Worm (Caenorhabditis elegans) whole organism, L4 larva: ENCODE measurements around the gene T14G12.11.

Experiments
- D1046.2 ChIP-seq: fragments of 200-800 bp; sonication (Bioruptor generic); IDR thresholded peaks from 2 replicates; pipeline ENCODE4 v1.3.6; 2022; ENCODE audit warnings: missing genetic modification characterization, missing compliant biosample characterization
- F44E2.7 ChIP-seq: fragments of 200-800 bp; sonication (Bioruptor generic); IDR thresholded peaks from 2 replicates; pipeline ENCODE4 v2.1.2; 2022; ENCODE audit warnings: missing genetic modification characterization, missing compliant biosample characterization
- T20F7.1 ChIP-seq: fragments of 200-800 bp; sonication (Bioruptor generic); optimal IDR thresholded peaks from 2 replicates; lab custom pipeline; 2018; ENCODE audit warnings: mild to moderate bottlenecking, missing genetic modification characterization, missing compliant biosample characterization
- Y105C5A.15 ChIP-seq: fragments of 200-800 bp; sonication (Bioruptor generic); IDR thresholded peaks from 2 replicates; pipeline ENCODE4 v1.3.6; 2022; ENCODE audit warnings: missing genetic modification characterization, missing compliant biosample characterization
- Y5F2A.4 ChIP-seq: fragments of 200-800 bp; sonication (Bioruptor generic); optimal IDR thresholded peaks from 2 replicates; lab custom pipeline; 2018; ENCODE audit warnings: mild to moderate bottlenecking, missing genetic modification characterization, missing compliant biosample characterization
- ZK546.5 ChIP-seq, 2 experiments: sonication (generic microtip); optimal IDR thresholded peaks; 2 replicates each; lab custom pipeline; 2017; ENCODE audit warnings: missing biosample characterization in 2 of 2, missing genetic modification characterization in 2 of 2
- aly-2 ChIP-seq: sonication (generic microtip); optimal IDR thresholded peaks from 2 replicates; lab custom pipeline; 2018; ENCODE audit warnings: missing biosample characterization, missing genetic modification characterization
- ceh-20 ChIP-seq: fragments of 200-800 bp; sonication (Bioruptor generic); IDR thresholded peaks from 2 replicates; pipeline ENCODE4 v1.3.6; 2022; ENCODE audit warnings: missing genetic modification reagents, missing genetic modification characterization, missing compliant biosample characterization
- ceh-32 ChIP-seq: sonication (generic microtip); optimal IDR thresholded peaks from 2 replicates; lab custom pipeline; 2016; ENCODE audit warnings: mild to moderate bottlenecking, missing genetic modification characterization, missing compliant biosample characterization; ENCODE audit not compliant: poor library complexity
- ceh-44 ChIP-seq: fragments of 200-800 bp; sonication (Bioruptor generic); IDR thresholded peaks from 2 replicates; pipeline ENCODE4 v1.3.6; 2022; ENCODE audit warnings: missing genetic modification reagents, missing genetic modification characterization, missing compliant biosample characterization
- ceh-82 ChIP-seq: sonication (generic microtip); optimal IDR thresholded peaks from 2 replicates; lab custom pipeline; 2017; ENCODE audit warnings: missing biosample characterization, missing genetic modification characterization
- daf-16 ChIP-seq, 3 experiments: sonication (generic microtip); optimal IDR thresholded peaks; 2 replicates each; lab custom pipeline; 2016 to 2017; ENCODE audit warnings: missing genetic modification characterization in 3 of 3, missing genetic modification reagents in 3 of 3, mild to moderate bottlenecking in 2 of 3, missing compliant biosample characterization in 2 of 3, missing biosample characterization in 1 of 3, moderate library complexity in 1 of 3
- daf-19 ChIP-seq: fragments of 200-800 bp; sonication (Bioruptor generic); conservative IDR thresholded peaks from 2 replicates; pipeline ENCODE4 v1.3.6; 2022; ENCODE audit warnings: missing genetic modification characterization, missing compliant biosample characterization
- dmd-6 ChIP-seq: fragments of 200-800 bp; sonication (Bioruptor generic); IDR thresholded peaks from 2 replicates; pipeline ENCODE4 v1.3.6; 2022; ENCODE audit warnings: missing genetic modification reagents, missing genetic modification characterization, missing compliant biosample characterization
- dmd-8 ChIP-seq: fragments of 200-800 bp; sonication (Bioruptor generic); IDR thresholded peaks from 2 replicates; pipeline ENCODE4 v1.3.6; 2022; ENCODE audit warnings: missing genetic modification characterization, missing compliant biosample characterization
- dmd-9 ChIP-seq: fragments of 200-800 bp; sonication (Bioruptor generic); IDR thresholded peaks from 2 replicates; pipeline ENCODE4 v1.3.6; 2022; ENCODE audit warnings: missing genetic modification reagents, missing genetic modification characterization, missing compliant biosample characterization
- dpl-1 ChIP-seq: fragments of 150-350 bp; optimal IDR thresholded peaks from 2 replicates; lab custom pipeline; 2014; ENCODE audit warnings: missing biosample characterization, missing genetic modification reagents, missing genetic modification characterization
- fkh-10 ChIP-seq: fragments of 150-350 bp; optimal IDR thresholded peaks from 2 replicates; lab custom pipeline; 2014; ENCODE audit warnings: missing biosample characterization, missing genetic modification reagents, missing genetic modification characterization
- gei-8 ChIP-seq: fragments of 200-800 bp; sonication (Bioruptor generic); optimal IDR thresholded peaks from 2 replicates; lab custom pipeline; 2018; ENCODE audit warnings: mild to moderate bottlenecking, missing genetic modification characterization, missing compliant biosample characterization
- hif-1 ChIP-seq, 2 experiments: sonication (generic microtip); optimal IDR thresholded peaks; 2 replicates each; lab custom pipeline; 2016 to 2017; ENCODE audit warnings: missing compliant biosample characterization in 2 of 2, missing genetic modification characterization in 2 of 2, missing genetic modification reagents in 2 of 2, missing genotype in 2 of 2, mild to moderate bottlenecking in 1 of 2
- lim-7 ChIP-seq: fragments of 200-800 bp; sonication (Bioruptor generic); IDR thresholded peaks from 2 replicates; pipeline ENCODE4 v1.3.6; 2022; ENCODE audit warnings: missing genetic modification characterization, missing compliant biosample characterization
- lin-13 ChIP-seq: fragments of 150-350 bp; optimal IDR thresholded peaks from 2 replicates; lab custom pipeline; 2014; ENCODE audit warnings: missing biosample characterization, missing genetic modification reagents, missing genetic modification characterization
- lin-29 ChIP-seq: fragments of 200-800 bp; sonication (Bioruptor generic); IDR thresholded peaks from 2 replicates; pipeline ENCODE4 v1.3.6; 2022; ENCODE audit warnings: missing genetic modification reagents, missing genetic modification characterization, missing compliant biosample characterization
- madf-5 ChIP-seq, 2 experiments: fragments of 200-800 bp; sonication (Bioruptor generic); IDR thresholded peaks; 2 replicates each; pipeline ENCODE4 v1.3.6; 2022; ENCODE audit warnings: missing compliant biosample characterization in 2 of 2, missing genetic modification characterization in 2 of 2
- mdt-29 ChIP-seq: fragments of 200-800 bp; sonication (Bioruptor generic); IDR thresholded peaks from 2 replicates; pipeline ENCODE4 v1.3.6; 2022; ENCODE audit warnings: missing genetic modification reagents, missing genetic modification characterization, missing compliant biosample characterization
- mep-1 ChIP-seq: fragments of 150-350 bp; sonication (generic microtip); optimal IDR thresholded peaks from 3 replicates; lab custom pipeline; 2014; ENCODE audit warnings: missing biosample characterization, missing genetic modification characterization
- nhr-10 ChIP-seq: fragments of 150-350 bp; optimal IDR thresholded peaks from 2 replicates; lab custom pipeline; 2014; ENCODE audit warnings: missing biosample characterization, missing genetic modification characterization
- nhr-11 ChIP-seq: fragments of 150-350 bp; optimal IDR thresholded peaks from 2 replicates; lab custom pipeline; 2014; ENCODE audit warnings: missing biosample characterization, missing genetic modification characterization
- nhr-28 ChIP-seq: fragments of 150-350 bp; optimal IDR thresholded peaks from 2 replicates; lab custom pipeline; 2014; ENCODE audit warnings: missing biosample characterization, missing genetic modification characterization
- nhr-42 ChIP-seq: fragments of 200-800 bp; sonication (Bioruptor generic); IDR thresholded peaks from 2 replicates; pipeline ENCODE4 v1.3.6; 2022; ENCODE audit warnings: missing genetic modification characterization, missing compliant biosample characterization
- nhr-6 ChIP-seq: fragments of 150-350 bp; optimal IDR thresholded peaks from 2 replicates; lab custom pipeline; 2014; ENCODE audit warnings: missing biosample characterization, missing genetic modification characterization
- nhr-76 ChIP-seq: fragments of 150-350 bp; optimal IDR thresholded peaks from 2 replicates; lab custom pipeline; 2014; ENCODE audit warnings: missing biosample characterization, missing genetic modification characterization
- pha-4 ChIP-seq, 2 experiments: fragments of 150-350 bp in 1 of 2; fragments of 200-800 bp in 1 of 2; sonication (Bioruptor generic) in 1 of 2; IDR thresholded peaks in 1 of 2; optimal IDR thresholded peaks in 1 of 2; 2 replicates each; pipeline versions ENCODE4 v1.3.6 to Lab custom; 2014 to 2022; ENCODE audit warnings: missing genetic modification characterization in 2 of 2, missing genetic modification reagents in 2 of 2, missing biosample characterization in 1 of 2, missing compliant biosample characterization in 1 of 2
- php-3 ChIP-seq: fragments of 200-800 bp; sonication (Bioruptor generic); IDR thresholded peaks from 2 replicates; pipeline ENCODE4 v1.3.6; 2022; ENCODE audit warnings: missing genetic modification reagents, missing genetic modification characterization, missing compliant biosample characterization
- rbr-2 ChIP-seq: sonication (generic microtip); optimal IDR thresholded peaks from 2 replicates; lab custom pipeline; 2016; ENCODE audit warnings: missing genotype, missing genetic modification characterization, missing compliant biosample characterization
- snpc-1.2 ChIP-seq: fragments of 200-800 bp; sonication (Bioruptor generic); IDR thresholded peaks from 2 replicates; pipeline ENCODE4 v1.3.6; 2022; ENCODE audit warnings: missing genetic modification reagents, missing genetic modification characterization, missing compliant biosample characterization
- tra-1 ChIP-seq: fragments of 200-800 bp; sonication (Bioruptor generic); IDR thresholded peaks from 2 replicates; pipeline ENCODE4 v1.3.6; 2022; ENCODE audit warnings: missing genetic modification reagents, missing genetic modification characterization, missing compliant biosample characterization
- unc-39 ChIP-seq: sonication (generic microtip); optimal IDR thresholded peaks from 2 replicates; lab custom pipeline; 2017; ENCODE audit warnings: missing biosample characterization, missing genetic modification characterization
- unc-62 ChIP-seq, 3 experiments: fragments of 150-350 bp in 1 of 3; sonication (generic microtip); optimal IDR thresholded peaks in 2 of 3; peaks in 1 of 3; 1 replicate in 1 of 3; 2 replicates in 2 of 3; lab custom pipeline; 2014 to 2017; ENCODE audit warnings: missing biosample characterization in 3 of 3, missing genetic modification characterization in 3 of 3, missing genetic modification reagents in 3 of 3, missing genotype in 1 of 3
- zag-1 ChIP-seq: fragments of 150-350 bp; optimal IDR thresholded peaks from 2 replicates; lab custom pipeline; 2014; ENCODE audit warnings: missing biosample characterization, missing genetic modification characterization
- ztf-11 ChIP-seq: fragments of 150-350 bp; optimal IDR thresholded peaks from 2 replicates; lab custom pipeline; 2014; ENCODE audit warnings: missing biosample characterization, missing genetic modification characterization
- ztf-7 ChIP-seq: fragments of 150-350 bp; optimal IDR thresholded peaks from 2 replicates; lab custom pipeline; 2014; ENCODE audit warnings: missing biosample characterization, missing genetic modification characterization

The T14G12.11 gene

ce11 chrX:3725437-3725836 is 36.9 kb downstream of the T14G12.11 start:
- TF ChIP-seq madf-5 (GFP tag; IDR thresholded peaks at IDR 0.05; lab: Robert Waterston, UW) (no peak), nhr-10 (tag; lab: Kevin White, UChicago) (no peak), nhr-28 (no peak), nhr-11 (tag; lab: Kevin White, UChicago) (no peak), daf-16 (GFP tag; optimal IDR thresholded peaks at IDR 0.05; lab: Kevin White, UChicago) (no peak), daf-16 (tag; optimal IDR thresholded peaks at IDR 0.05; lab: Kevin White, UChicago) (no peak), nhr-6 (no peak), daf-19 (GFP tag; lab: Robert Waterston, UW) (no peak), D1046.2 (no peak), dmd-6 (no peak), ztf-11 (tag; lab: Kevin White, UChicago) (no peak), rbr-2 (tag; lab: Kevin White, UChicago) (no peak)

- TF ChIP-seq lim-7 (GFP tag; lab: Robert Waterston, UW) (peak; percentile 62), dmd-8 (GFP tag; lab: Robert Waterston, UW) (0 out of 2 replicates have a peak, but pooled peaks have one; percentile 38), snpc-1.2 (GFP tag; lab: Robert Waterston, UW) (peak; percentile 38; the same call in 1 of the 2 replicates), Y105C5A.15 (GFP tag; lab: Robert Waterston, UW) (0 out of 2 replicates have a peak, but pooled peaks have one; percentile 36)
These were observed 39.8 kb downstream of the T14G12.11 start for ce11 chrX:3722567-3722966.

- TF ChIP-seq gei-8 (GFP tag; lab: Kevin White, UChicago), result no peak
- no peak for TF ChIP-seq php-3 (GFP tag; lab: Robert Waterston, UW)
- TF ChIP-seq dpl-1 (GFP tag; lab: Kevin White, UChicago), result no peak
- TF ChIP-seq unc-62 (GFP tag; optimal IDR thresholded peaks at IDR 0.05 in 1 of 2; lab: Kevin White, UChicago), result peak in 1 of 2 experiments; percentile 93
- no peak for TF ChIP-seq unc-62 (tag; optimal IDR thresholded peaks at IDR 0.05; lab: Kevin White, UChicago)
- no peak for TF ChIP-seq T20F7.1 (GFP tag; lab: Kevin White, UChicago)
- TF ChIP-seq aly-2 (tag; lab: Kevin White, UChicago), result no peak
- TF ChIP-seq ceh-44 (GFP tag; lab: Robert Waterston, UW), result no peak
These were observed 46.5 kb downstream of the T14G12.11 start for ce11 chrX:3715835-3716234.

- TF ChIP-seq fkh-10 (GFP tag; lab: Kevin White, UChicago) (no peak), lin-13 (GFP tag; lab: Kevin White, UChicago) (no peak), ceh-32 (tag; lab: Kevin White, UChicago) (no peak), Y5F2A.4 (GFP tag; lab: Kevin White, UChicago) (no peak), dmd-9 (GFP tag; lab: Robert Waterston, UW) (0 out of 2 replicates have a peak, but pooled peaks have one; percentile 13)
These were observed 47.5 kb downstream of the T14G12.11 start, which contains the start of gene C01C4.2 for ce11 chrX:3714797-3715196. C01C4.2 (plus strand) TSS chrX:3715097.

- no peak for TF ChIP-seq zag-1 (tag; lab: Kevin White, UChicago)
- TF ChIP-seq tra-1 (GFP tag; lab: Robert Waterston, UW), result no peak
- no peak for TF ChIP-seq ZK546.5 (tag; optimal IDR thresholded peaks at IDR 0.05; lab: Kevin White, UChicago)
- no peak for TF ChIP-seq nhr-76
- no peak for TF ChIP-seq ceh-82 (tag; lab: Kevin White, UChicago)
- no peak for TF ChIP-seq hif-1 (tag; optimal IDR thresholded peaks at IDR 0.05; lab: Kevin White, UChicago)
- no peak for TF ChIP-seq madf-5 (GFP tag; IDR thresholded peaks at IDR 0.05; lab: Robert Waterston, UW)
- no peak for TF ChIP-seq ztf-7 (tag; lab: Kevin White, UChicago)
- no peak for TF ChIP-seq dmd-9 (GFP tag; lab: Robert Waterston, UW)
- TF ChIP-seq mep-1 (tag; lab: Kevin White, UChicago), result no peak
- TF ChIP-seq daf-16 (GFP tag; optimal IDR thresholded peaks at IDR 0.05; lab: Kevin White, UChicago), result peak in 1 of 2 experiments; percentile 76
- TF ChIP-seq daf-16 (tag; optimal IDR thresholded peaks at IDR 0.05; lab: Kevin White, UChicago), result no peak
- TF ChIP-seq ceh-20, result 0 out of 2 replicates have a peak, but pooled peaks have one; percentile 8
- TF ChIP-seq ceh-44 (GFP tag; lab: Robert Waterston, UW), result no peak
- TF ChIP-seq lin-29 (GFP tag; lab: Robert Waterston, UW), result no peak
- TF ChIP-seq nhr-42, result no peak
- TF ChIP-seq unc-39 (tag; lab: Kevin White, UChicago), result no peak
- no peak for TF ChIP-seq pha-4 (GFP tag; IDR thresholded peaks at IDR 0.05; lab: Robert Waterston, UW)
- TF ChIP-seq pha-4 (tag; optimal IDR thresholded peaks at IDR 0.05; lab: Kevin White, UChicago), result no peak
- no peak for TF ChIP-seq F44E2.7
- no peak for TF ChIP-seq mdt-29
- no peak for TF ChIP-seq aly-2 (tag; lab: Kevin White, UChicago)
- no peak for TF ChIP-seq gei-8 (GFP tag; lab: Kevin White, UChicago)
- no peak for TF ChIP-seq Y105C5A.15 (GFP tag; lab: Robert Waterston, UW)
These were observed 50.7 kb downstream of the T14G12.11 start for ce11 chrX:3711581-3712101.
